Worm (Caenorhabditis elegans) whole organism, L1 larva: ENCODE results near the gene F43G6.8.

Experiments
- C04F5.9 ChIP-seq: sonication (generic microtip); optimal IDR thresholded peaks from 2 replicates; lab custom pipeline; 2016; ENCODE audit warnings: missing genetic modification characterization, missing compliant biosample characterization
- C16A3.4 ChIP-seq: fragments of 150-350 bp; optimal IDR thresholded peaks from 2 replicates; lab custom pipeline; 2014; ENCODE audit warnings: missing biosample characterization, missing genetic modification characterization
- alr-1 ChIP-seq: fragments of 200-800 bp; sonication (Bioruptor generic); optimal IDR thresholded peaks from 2 replicates; lab custom pipeline; 2018; ENCODE audit warnings: borderline replicate concordance, mild to moderate bottlenecking, missing genetic modification characterization, missing compliant biosample characterization
- ama-1 ChIP-seq: fragments of 150-350 bp; optimal IDR thresholded peaks from 2 replicates; lab custom pipeline; 2014
- ceh-8 ChIP-seq: fragments of 200-800 bp; sonication (Bioruptor generic); optimal IDR thresholded peaks from 2 replicates; lab custom pipeline; 2018; ENCODE audit warnings: mild to moderate bottlenecking, missing genetic modification characterization, moderate library complexity, missing compliant biosample characterization
- ces-1 ChIP-seq: fragments of 150-350 bp; optimal IDR thresholded peaks from 2 replicates; lab custom pipeline; 2014; ENCODE audit warnings: missing biosample characterization, missing genetic modification reagents, missing genetic modification characterization
- efl-1 ChIP-seq, 4 experiments: fragments of 150-350 bp; optimal IDR thresholded peaks in 3 of 4; peaks in 1 of 4; 1 replicate in 1 of 4; 2 replicates in 3 of 4; lab custom pipeline; 2014; ENCODE audit warnings: missing biosample characterization in 2 of 4, missing genetic modification characterization in 2 of 4, missing genetic modification reagents in 2 of 4
- efl-3 ChIP-seq: fragments of 200-800 bp; sonication (Bioruptor generic); optimal IDR thresholded peaks from 2 replicates; lab custom pipeline; 2018; ENCODE audit warnings: mild to moderate bottlenecking, missing genetic modification characterization, missing compliant biosample characterization
- elt-3 ChIP-seq, 6 experiments: fragments of 150-350 bp in 1 of 6; sonication (generic microtip); optimal IDR thresholded peaks; 2 replicates each; lab custom pipeline; 2017 to 2018; ENCODE audit warnings: missing biosample characterization in 6 of 6, missing genetic modification characterization in 6 of 6, inconsistent platforms in 1 of 6
- grh-1 ChIP-seq: fragments of 200-800 bp; sonication (Bioruptor generic); IDR thresholded peaks from 2 replicates; pipeline ENCODE4 v1.3.6; 2022; ENCODE audit warnings: missing genetic modification reagents, missing genetic modification characterization, missing compliant biosample characterization
- hlh-17 ChIP-seq: fragments of 200-800 bp; sonication (Bioruptor generic); optimal IDR thresholded peaks from 2 replicates; lab custom pipeline; 2018; ENCODE audit warnings: missing genetic modification characterization, mild to moderate bottlenecking, missing compliant biosample characterization, moderate library complexity, borderline replicate concordance
- hpl-2 ChIP-seq: fragments of 150-350 bp; optimal IDR thresholded peaks from 2 replicates; lab custom pipeline; 2014; ENCODE audit warnings: missing biosample characterization, missing genetic modification reagents, missing genetic modification characterization
- jun-1 ChIP-seq: fragments of 150-350 bp; optimal IDR thresholded peaks from 2 replicates; lab custom pipeline; 2014; ENCODE audit warnings: missing biosample characterization, missing genetic modification reagents, missing genetic modification characterization
- lin-35 ChIP-seq, 2 experiments: fragments of 150-350 bp; optimal IDR thresholded peaks; 2 replicates each; lab custom pipeline; 2014; ENCODE audit warnings: missing biosample characterization in 2 of 2, missing genetic modification characterization in 2 of 2, missing genetic modification reagents in 2 of 2
- lir-3 ChIP-seq: sonication (generic microtip); optimal IDR thresholded peaks from 2 replicates; lab custom pipeline; 2016; ENCODE audit warnings: mild to moderate bottlenecking, missing genetic modification characterization, moderate library complexity, missing compliant biosample characterization; ENCODE audit not compliant: poor library complexity
- nhr-20 ChIP-seq: sonication (generic microtip); optimal IDR thresholded peaks from 2 replicates; lab custom pipeline; 2016; ENCODE audit warnings: mild to moderate bottlenecking, missing genetic modification characterization, missing compliant biosample characterization
- nhr-47 ChIP-seq: sonication (generic microtip); optimal IDR thresholded peaks from 2 replicates; lab custom pipeline; 2016; ENCODE audit warnings: mild to moderate bottlenecking, missing genetic modification characterization, moderate library complexity, missing compliant biosample characterization
- nhr-76 ChIP-seq: sonication (generic microtip); optimal IDR thresholded peaks from 2 replicates; lab custom pipeline; 2017; ENCODE audit warnings: missing biosample characterization, missing genetic modification characterization
- pag-3 ChIP-seq: sonication (generic microtip); optimal IDR thresholded peaks from 2 replicates; lab custom pipeline; 2017; ENCODE audit warnings: missing genetic modification characterization, mild to moderate bottlenecking, missing compliant biosample characterization, antibody characterized with exemption, borderline replicate concordance; ENCODE audit not compliant: insufficient read depth
- unc-30 ChIP-seq: sonication (generic microtip); optimal IDR thresholded peaks from 2 replicates; lab custom pipeline; 2017; ENCODE audit warnings: missing biosample characterization, missing genetic modification characterization
- unc-98 ChIP-seq: fragments of 200-800 bp; sonication (Bioruptor generic); IDR thresholded peaks from 2 replicates; pipeline ENCODE4 v1.3.6; 2022; ENCODE audit warnings: missing genetic modification characterization, missing compliant biosample characterization

F43G6.8 gene

DNA sequence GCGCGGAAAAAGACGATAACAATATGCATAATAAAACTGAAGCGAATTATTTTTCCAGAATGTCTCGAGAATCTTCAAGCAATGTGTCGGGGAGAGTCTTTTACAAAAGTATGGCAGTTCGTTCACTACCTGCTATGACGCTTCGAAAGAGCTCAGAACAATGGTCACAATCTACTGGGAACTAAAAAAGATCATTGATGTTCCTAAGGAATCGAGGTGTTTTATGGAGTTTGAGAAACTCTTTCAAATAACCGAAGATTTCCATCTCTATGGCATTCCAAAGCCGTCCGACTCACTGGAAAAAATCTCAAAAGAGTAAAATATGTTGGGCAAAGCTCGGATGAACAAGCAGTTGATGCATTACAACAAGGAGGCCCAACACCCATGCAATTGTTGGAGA, 41.5 kb downstream of the F43G6.8 start, which contains the start of gene F44E5.15:
TSS of gene F44E5.15 (plus strand) at position 301 of the 400 bp plus-strand sequence.
- TF ChIP-seq hlh-17: no peak
- TF ChIP-seq efl-1 (optimal IDR thresholded peaks at IDR 0.05; lab: Kevin White, UChicago): no peak
- peak in 1 of 2 experiments; percentile 76 for TF ChIP-seq efl-1 (GFP tag; optimal IDR thresholded peaks at IDR 0.05 in 1 of 2; lab: Kevin White, UChicago)

DNA sequence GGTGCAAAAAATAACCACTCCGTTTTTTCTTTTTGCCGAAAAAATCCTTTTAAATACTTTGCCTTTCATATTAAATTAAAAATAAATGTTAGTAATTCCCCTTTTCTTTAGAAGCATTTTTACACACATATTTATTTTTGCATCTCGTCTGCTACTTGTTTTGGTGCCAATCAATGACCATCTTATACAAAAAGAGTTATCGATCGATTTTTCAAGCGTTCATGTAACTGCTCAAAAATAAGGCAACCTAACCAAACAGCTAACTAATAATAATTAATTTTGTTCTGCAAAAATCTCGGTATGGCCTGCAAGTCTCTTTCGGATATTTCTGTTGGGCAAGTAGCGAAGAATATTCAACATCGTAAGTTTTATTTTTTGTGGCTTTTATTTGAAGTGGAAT, 47.4 kb downstream of the F43G6.8 start, which contains the start of gene F44E5.2:
TSS of gene F44E5.2 (plus strand) at position 301 of the 400 bp plus-strand sequence.
- TF ChIP-seq C16A3.4 (tag; lab: Kevin White, UChicago) (no peak), lir-3 (tag; lab: Kevin White, UChicago) (no peak), unc-30 (no peak), ama-1 (lab: Kevin White, UChicago) (no peak), C04F5.9 (no peak), efl-3 (no peak), grh-1 (GFP tag; lab: Robert Waterston, UW) (no peak), hpl-2 (no peak), nhr-47 (tag; lab: Kevin White, UChicago) (no peak), jun-1 (tag; lab: Kevin White, UChicago) (no peak), ces-1 (GFP tag; lab: Kevin White, UChicago) (no peak), hlh-17 (no peak), pag-3 (tag; lab: Kevin White, UChicago) (no peak), elt-3 (tag; optimal IDR thresholded peaks at IDR 0.05; lab: Kevin White, UChicago) (no peak), nhr-20 (tag; lab: Kevin White, UChicago) (no peak), nhr-76 (no peak), unc-98 (GFP tag; lab: Robert Waterston, UW) (no peak), lin-35 (GFP tag; optimal IDR thresholded peaks at IDR 0.05; lab: Kevin White, UChicago) (no peak), alr-1 (no peak)

DNA sequence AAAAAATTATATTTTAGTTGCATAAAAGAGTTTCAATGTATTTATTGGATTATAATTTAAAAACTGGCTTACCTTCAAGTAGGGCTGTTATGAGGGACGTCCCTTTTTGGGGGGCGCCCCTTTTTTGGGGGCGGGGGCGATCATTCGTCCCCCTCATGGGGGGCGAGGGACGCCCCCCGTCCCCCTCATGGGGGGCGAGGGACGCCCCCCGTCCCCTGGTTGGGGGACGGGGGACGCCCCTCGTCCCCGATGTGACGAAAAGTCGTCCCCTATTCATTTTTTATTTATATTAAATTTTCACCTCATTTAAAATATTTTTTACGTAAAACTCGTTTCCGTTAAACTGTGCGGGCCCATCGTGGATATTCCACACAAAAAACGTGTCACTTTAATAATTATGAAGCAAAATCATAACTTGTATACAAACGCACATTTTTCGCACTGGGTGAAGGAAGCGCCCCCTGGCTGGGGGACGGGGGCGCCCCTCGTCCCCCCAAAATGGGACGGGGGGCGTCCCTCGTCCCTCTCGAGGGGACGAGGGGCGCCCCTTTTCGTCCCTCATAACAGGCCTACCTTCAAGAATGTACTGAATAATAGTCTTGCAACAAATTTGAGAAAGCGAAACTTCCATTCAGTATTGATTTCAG, 48.3 kb downstream of the F43G6.8 start:
- TF ChIP-seq hlh-17: no peak
- peak; percentile 75 for TF ChIP-seq ceh-8 (GFP tag; lab: Kevin White, UChicago)
